Fruit fly (Drosophila melanogaster): ENCODE data around the gene CG5787.

DNA sequence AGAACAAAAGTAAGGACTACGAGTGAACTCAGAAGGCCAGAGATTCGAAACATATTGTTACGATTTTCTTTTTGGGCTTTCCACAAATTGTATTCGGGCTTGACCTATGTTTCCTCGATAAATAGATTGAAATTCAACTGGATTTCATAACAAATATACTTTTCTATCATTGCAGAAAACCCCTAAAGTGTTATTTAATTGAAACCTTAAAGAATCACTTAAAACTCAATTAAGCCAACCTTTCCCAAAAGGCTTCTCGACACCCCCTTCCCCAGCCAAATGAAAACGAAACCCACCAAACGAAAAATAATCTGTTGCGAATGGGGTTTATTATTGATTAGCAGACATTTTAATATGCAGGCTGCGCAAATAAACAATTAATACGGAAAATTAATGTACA is 49.0 kb upstream of the CG5787 start, which contains the start of gene CG15483:
- TF ChIP-seq Hnf4 (GFP tag; optimal IDR thresholded peaks at IDR 0.05) (no peak), jim (GFP tag; optimal IDR thresholded peaks at IDR 0.05) (no peak), GATAd (GFP tag; optimal IDR thresholded peaks at IDR 0.05) (no peak), psq (GFP tag; optimal IDR thresholded peaks at IDR 0.05) (no peak), usp (GFP tag; optimal IDR thresholded peaks at IDR 0.05) (no peak), Hr78 (GFP tag; optimal IDR thresholded peaks at IDR 0.05) (no peak), Hr83 (GFP tag; optimal IDR thresholded peaks at IDR 0.05; ENCODE audit: poor library complexity, severe bottlenecking) (no peak), br (GFP tag; optimal IDR thresholded peaks at IDR 0.05) (no peak), ey (GFP tag; optimal IDR thresholded peaks at IDR 0.05) (no peak), Dif (GFP tag; optimal IDR thresholded peaks at IDR 0.05; ENCODE audit: partially characterized antibody) (no peak), dmrt93B (GFP tag; optimal IDR thresholded peaks at IDR 0.05) (no peak), fru (GFP tag; optimal IDR thresholded peaks at IDR 0.05) (no peak), pan (optimal IDR thresholded peaks at IDR 0.05) (no peak)

All from whole organism, wandering third instar larva.